Fruit fly (Drosophila melanogaster): Measurements from ENCODE around the gene CG31198.

CG31198 gene

dm6 chr3R:21753974-21754373, at the start of gene CG31198:
Gene CG31198, plus strand, starts transcription at chr3R:21754324.
- TF ChIP-seq Vsx2 (GFP tag; optimal IDR thresholded peaks at IDR 0.05; ENCODE audit: partially characterized antibody): no peak
- peak; percentile 19 for TF ChIP-seq CrebA (GFP tag; optimal IDR thresholded peaks at IDR 0.05; ENCODE audit: borderline replicate concordance)
- no peak for TF ChIP-seq HLH106 (tag; optimal IDR thresholded peaks at IDR 0.05)
- TF ChIP-seq Rel (GFP tag; optimal IDR thresholded peaks at IDR 0.05): no peak
- TF ChIP-seq Rel (tag; optimal IDR thresholded peaks at IDR 0.05): peak; percentile 33
- TF ChIP-seq h (GFP tag; optimal IDR thresholded peaks at IDR 0.05): no peak
- TF ChIP-seq br (GFP tag; optimal IDR thresholded peaks at IDR 0.05): peak; percentile 48

dm6 chr3R:21704439-21704838, 49.7 kb upstream of the CG31198 start:
- TF ChIP-seq GATAd (GFP tag; optimal IDR thresholded peaks at IDR 0.05) (no peak), h (GFP tag; optimal IDR thresholded peaks at IDR 0.05) (no peak), psq (GFP tag; optimal IDR thresholded peaks at IDR 0.05) (no peak), Dfd (GFP tag; optimal IDR thresholded peaks at IDR 0.05) (no peak), dmrt93B (GFP tag; optimal IDR thresholded peaks at IDR 0.05) (no peak), Hr78 (GFP tag; optimal IDR thresholded peaks at IDR 0.05) (no peak), woc (GFP tag; optimal IDR thresholded peaks at IDR 0.05) (no peak), lola (GFP tag; optimal IDR thresholded peaks at IDR 0.05) (no peak), Jra (GFP tag; optimal IDR thresholded peaks at IDR 0.05) (no peak), foxo (GFP tag; optimal IDR thresholded peaks at IDR 0.05) (no peak), N (GFP tag; optimal IDR thresholded peaks at IDR 0.05) (no peak), fru (GFP tag; optimal IDR thresholded peaks at IDR 0.05) (no peak), br (GFP tag; optimal IDR thresholded peaks at IDR 0.05) (no peak), Hr83 (GFP tag; optimal IDR thresholded peaks at IDR 0.05; ENCODE audit: poor library complexity, severe bottlenecking) (no peak), CrebA (GFP tag; optimal IDR thresholded peaks at IDR 0.05; ENCODE audit: borderline replicate concordance) (no peak), tai (GFP tag; optimal IDR thresholded peaks at IDR 0.05) (no peak), brk (GFP tag; optimal IDR thresholded peaks at IDR 0.05) (no peak), Vsx2 (GFP tag; optimal IDR thresholded peaks at IDR 0.05; ENCODE audit: partially characterized antibody) (no peak), Myc (optimal IDR thresholded peaks at IDR 0.05) (no peak), CG9705 (GFP tag; optimal IDR thresholded peaks at IDR 0.05) (no peak)

dm6 chr3R:21719420-21719933, 34.6 kb upstream of the CG31198 start, which contains the start of gene CG31176:
Gene CG31176, minus strand, starts transcription at chr3R:21719660.
- no peak for TF ChIP-seq Hr83 (GFP tag; optimal IDR thresholded peaks at IDR 0.05; ENCODE audit: poor library complexity, severe bottlenecking)
- TF ChIP-seq CG9705 (GFP tag; optimal IDR thresholded peaks at IDR 0.05): no peak
- no peak for TF ChIP-seq tai (GFP tag; optimal IDR thresholded peaks at IDR 0.05)
- no peak for TF ChIP-seq CrebA (GFP tag; optimal IDR thresholded peaks at IDR 0.05; ENCODE audit: borderline replicate concordance)
- TF ChIP-seq usp (GFP tag; optimal IDR thresholded peaks at IDR 0.05): no peak
- TF ChIP-seq ey (GFP tag; optimal IDR thresholded peaks at IDR 0.05): no peak
- TF ChIP-seq dmrt93B (GFP tag; optimal IDR thresholded peaks at IDR 0.05): no peak
- TF ChIP-seq h (GFP tag; optimal IDR thresholded peaks at IDR 0.05): no peak
- TF ChIP-seq br (GFP tag; optimal IDR thresholded peaks at IDR 0.05): no peak
- TF ChIP-seq fru (GFP tag; optimal IDR thresholded peaks at IDR 0.05): no peak

- TF ChIP-seq foxo (GFP tag; optimal IDR thresholded peaks at IDR 0.05): peak in 1 of 2 experiments; percentile 78
- no peak for TF ChIP-seq dsf (GFP tag; optimal IDR thresholded peaks at IDR 0.05; ENCODE audit: borderline replicate concordance)
- peak; percentile 44 for TF ChIP-seq tai (GFP tag; optimal IDR thresholded peaks at IDR 0.05)
- TF ChIP-seq rgr (GFP tag; optimal IDR thresholded peaks at IDR 0.05): peak; percentile 79
- peak; percentile 69 for TF ChIP-seq Hnf4 (GFP tag; optimal IDR thresholded peaks at IDR 0.05)
- TF ChIP-seq psq (GFP tag; optimal IDR thresholded peaks at IDR 0.05): peak; percentile 77
- TF ChIP-seq dmrt93B (GFP tag; optimal IDR thresholded peaks at IDR 0.05): peak; percentile 54
- no peak for TF ChIP-seq lola (GFP tag; optimal IDR thresholded peaks at IDR 0.05)
- peak; percentile 62 for TF ChIP-seq CG9705 (GFP tag; optimal IDR thresholded peaks at IDR 0.05)
- peak; percentile 47 for TF ChIP-seq CG32264 (GFP tag; optimal IDR thresholded peaks at IDR 0.05)
- TF ChIP-seq Abd-B (GFP tag; optimal IDR thresholded peaks at IDR 0.05): no peak
- TF ChIP-seq HLH106 (tag; optimal IDR thresholded peaks at IDR 0.05): peak; percentile 81
- peak; percentile 65 for TF ChIP-seq br (GFP tag; optimal IDR thresholded peaks at IDR 0.05)
- TF ChIP-seq Rel (GFP tag; optimal IDR thresholded peaks at IDR 0.05): no peak
- peak; percentile 3 for TF ChIP-seq Rel (tag; optimal IDR thresholded peaks at IDR 0.05)
- TF ChIP-seq OdsH (GFP tag; optimal IDR thresholded peaks at IDR 0.05): peak; percentile 75
- peak; percentile 40 for TF ChIP-seq Dif (GFP tag; optimal IDR thresholded peaks at IDR 0.05; ENCODE audit: partially characterized antibody)
- no peak for TF ChIP-seq GATAd (GFP tag; optimal IDR thresholded peaks at IDR 0.05)
- TF ChIP-seq woc (GFP tag; optimal IDR thresholded peaks at IDR 0.05): peak; percentile 59
- peak; percentile 65 for TF ChIP-seq fru (GFP tag; optimal IDR thresholded peaks at IDR 0.05)
- no peak for TF ChIP-seq pan (optimal IDR thresholded peaks at IDR 0.05)
- TF ChIP-seq N (GFP tag; optimal IDR thresholded peaks at IDR 0.05): no peak
- peak; percentile 76 for TF ChIP-seq h (GFP tag; optimal IDR thresholded peaks at IDR 0.05)
- TF ChIP-seq sv (GFP tag; optimal IDR thresholded peaks at IDR 0.05): peak; percentile 5
- TF ChIP-seq Sp1 (GFP tag; optimal IDR thresholded peaks at IDR 0.05): peak; percentile 82
- no peak for TF ChIP-seq jim (GFP tag; optimal IDR thresholded peaks at IDR 0.05)
- peak; percentile 52 for TF ChIP-seq brk (GFP tag; optimal IDR thresholded peaks at IDR 0.05)
- TF ChIP-seq ey (GFP tag; optimal IDR thresholded peaks at IDR 0.05): peak; percentile 74
These were observed 34.1 kb upstream of the CG31198 start for dm6 chr3R:21719934-21720431.

Measured in whole organism, wandering third instar larva.